Worm (Caenorhabditis elegans) whole organism, L4 larva: ENCODE data around the gene Y50D4C.5.

ENCODE experiments used
- F49E8.2 ChIP-seq: sonication (generic microtip); optimal IDR thresholded peaks from 2 replicates; lab custom pipeline; 2016; ENCODE audit warnings: missing compliant biosample characterization, mild to moderate bottlenecking, missing genetic modification characterization, borderline replicate concordance
- snpc-4 ChIP-seq: fragments of 150-350 bp; optimal IDR thresholded peaks from 2 replicates; lab custom pipeline; 2014; ENCODE audit warnings: missing biosample characterization, missing genetic modification characterization
- unc-62 ChIP-seq, 3 experiments: fragments of 150-350 bp in 1 of 3; sonication (generic microtip); optimal IDR thresholded peaks in 2 of 3; peaks in 1 of 3; 1 replicate in 1 of 3; 2 replicates in 2 of 3; lab custom pipeline; 2014 to 2017; ENCODE audit warnings: missing biosample characterization in 3 of 3, missing genetic modification characterization in 3 of 3, missing genetic modification reagents in 3 of 3, missing genotype in 1 of 3

DNA sequence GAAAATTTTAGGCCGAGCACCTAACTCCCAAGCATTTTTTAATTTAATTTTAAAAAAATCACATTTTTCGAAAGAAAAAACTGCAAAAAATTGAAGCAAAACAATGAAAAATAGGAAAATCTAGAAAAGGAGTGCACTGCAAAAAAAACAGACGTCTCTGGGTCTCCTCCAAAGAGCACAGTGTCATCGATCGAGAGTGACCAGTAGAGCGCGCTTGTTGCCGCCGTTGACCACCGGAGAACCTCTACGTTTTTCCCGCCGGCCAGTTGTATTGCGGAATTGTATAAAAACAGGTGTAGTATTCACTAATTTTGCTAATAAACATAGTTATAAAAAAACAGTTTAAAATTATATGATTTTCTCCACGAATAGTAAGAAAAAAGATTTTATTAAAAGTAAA, 45.8 kb upstream of the Y50D4C.5 start:
- TF ChIP-seq unc-62 (GFP tag; optimal IDR thresholded peaks at IDR 0.05 in 1 of 2; lab: Kevin White, UChicago) = no peak
- no peak for TF ChIP-seq unc-62 (tag; optimal IDR thresholded peaks at IDR 0.05; lab: Kevin White, UChicago)
- TF ChIP-seq F49E8.2 = no peak
- no peak for TF ChIP-seq snpc-4
